Worm (Caenorhabditis elegans) whole organism, early embryonic: ENCODE results near the gene R04B5.7.

Source experiments
- F13C5.2 ChIP-seq: sonication (generic microtip); optimal IDR thresholded peaks from 2 replicates; lab custom pipeline; 2017; ENCODE audit warnings: mild to moderate bottlenecking, missing genetic modification characterization, inconsistent platforms, missing compliant biosample characterization
- ama-1 ChIP-seq: fragments of 150-350 bp; optimal IDR thresholded peaks from 2 replicates; lab custom pipeline; 2014
- hmbx-1 ChIP-seq: sonication (generic microtip); optimal IDR thresholded peaks from 2 replicates; lab custom pipeline; 2016; ENCODE audit warnings: mild to moderate bottlenecking, missing genetic modification characterization, missing compliant biosample characterization

ce11 chrV:10122670-10123069, 32.3 kb upstream of the R04B5.7 start, which contains the start of gene srxa-19:
- TF ChIP-seq ama-1 (lab: Kevin White, UChicago) = no peak
- TF ChIP-seq hmbx-1 = no peak
- TF ChIP-seq F13C5.2 (tag; lab: Kevin White, UChicago) = no peak
